Worm (Caenorhabditis elegans) whole organism, late embryonic: ENCODE measurements around the gene vav-1.

Experiments
- ahr-1 ChIP-seq: sonication (generic microtip); optimal IDR thresholded peaks from 2 replicates; lab custom pipeline; 2016; ENCODE audit warnings: missing genetic modification characterization, missing compliant biosample characterization
- ceh-30 ChIP-seq: fragments of 150-350 bp; optimal IDR thresholded peaks from 2 replicates; lab custom pipeline; 2014; ENCODE audit warnings: missing biosample characterization, missing genetic modification characterization
- ceh-6 ChIP-seq: fragments of 200-800 bp; sonication (Bioruptor generic); optimal IDR thresholded peaks from 2 replicates; lab custom pipeline; 2018; ENCODE audit warnings: mild to moderate bottlenecking, missing genetic modification characterization, missing compliant biosample characterization
- ceh-9 ChIP-seq: sonication (generic microtip); optimal IDR thresholded peaks from 2 replicates; lab custom pipeline; 2016; ENCODE audit warnings: mild to moderate bottlenecking, missing genetic modification characterization, inconsistent platforms, missing compliant biosample characterization
- ets-4 ChIP-seq: sonication (generic microtip); optimal IDR thresholded peaks from 2 replicates; lab custom pipeline; 2016; ENCODE audit warnings: missing genetic modification characterization, missing compliant biosample characterization
- fax-1 ChIP-seq: sonication (generic microtip); optimal IDR thresholded peaks from 2 replicates; lab custom pipeline; 2016; ENCODE audit warnings: missing genotype, missing genetic modification characterization, missing compliant biosample characterization
- fkh-10 ChIP-seq: fragments of 150-350 bp; optimal IDR thresholded peaks from 2 replicates; lab custom pipeline; 2014; ENCODE audit warnings: missing biosample characterization, missing genetic modification reagents, missing genetic modification characterization
- gmeb-2 ChIP-seq: sonication (generic microtip); optimal IDR thresholded peaks from 2 replicates; lab custom pipeline; 2016; ENCODE audit warnings: missing genetic modification characterization, inconsistent platforms, missing compliant biosample characterization
- pqm-1 ChIP-seq: sonication (generic microtip); optimal IDR thresholded peaks from 2 replicates; lab custom pipeline; 2016; ENCODE audit warnings: missing genetic modification characterization, missing compliant biosample characterization
- syd-9 ChIP-seq: sonication (generic microtip); optimal IDR thresholded peaks from 2 replicates; lab custom pipeline; 2016; ENCODE audit warnings: mild to moderate bottlenecking, missing genetic modification characterization, moderate library complexity, missing compliant biosample characterization
- tbx-2 ChIP-seq: sonication (generic microtip); optimal IDR thresholded peaks from 2 replicates; lab custom pipeline; 2016; ENCODE audit warnings: missing genetic modification characterization, missing compliant biosample characterization
- unc-3 ChIP-seq, 2 experiments: fragments of 200-800 bp in 1 of 2; sonication (Bioruptor generic) in 1 of 2; sonication (generic microtip) in 1 of 2; conservative IDR thresholded peaks in 1 of 2; optimal IDR thresholded peaks in 1 of 2; 2 replicates each; pipeline versions ENCODE4 v1.3.6 to Lab custom; 2016 to 2022; ENCODE audit warnings: missing compliant biosample characterization in 2 of 2, missing genetic modification characterization in 2 of 2, missing genetic modification reagents in 1 of 2

DNA sequence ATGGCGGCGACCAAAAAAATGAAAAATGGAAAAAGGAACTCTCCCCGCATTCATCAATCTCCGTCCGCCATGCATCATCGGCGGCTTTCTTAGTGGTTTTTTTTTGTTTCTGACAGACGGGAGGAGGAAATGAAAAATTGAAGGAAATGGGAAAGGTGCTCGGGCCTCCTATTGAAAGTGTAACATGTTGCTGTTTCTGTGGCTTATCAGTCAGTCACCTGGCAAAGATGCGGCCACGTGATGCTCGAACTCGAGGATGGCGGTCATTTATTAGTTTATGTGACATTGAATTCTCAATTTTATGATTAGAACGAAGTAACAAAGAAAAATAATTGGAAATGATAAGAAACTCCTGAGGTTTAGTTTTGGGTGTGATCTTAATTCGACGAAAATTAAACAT, 32.7 kb upstream of the vav-1 start:
- TF ChIP-seq ets-4 (tag; lab: Kevin White, UChicago), result no peak
- no peak for TF ChIP-seq ceh-30 (tag; lab: Kevin White, UChicago)
- no peak for TF ChIP-seq unc-3 (GFP tag; conservative IDR thresholded peaks at IDR 0.05; lab: Robert Waterston, UW)
- no peak for TF ChIP-seq unc-3 (tag; optimal IDR thresholded peaks at IDR 0.05; lab: Kevin White, UChicago)
- no peak for TF ChIP-seq syd-9
- TF ChIP-seq gmeb-2 (tag; lab: Kevin White, UChicago), result no peak
- TF ChIP-seq fkh-10 (GFP tag; lab: Kevin White, UChicago), result no peak
- no peak for TF ChIP-seq ceh-9 (tag; lab: Kevin White, UChicago)
- TF ChIP-seq tbx-2 (tag; lab: Kevin White, UChicago), result no peak
- TF ChIP-seq ceh-6 (GFP tag; lab: Kevin White, UChicago), result no peak
- no peak for TF ChIP-seq ahr-1 (tag; lab: Kevin White, UChicago)
- no peak for TF ChIP-seq fax-1 (tag; lab: Kevin White, UChicago)
- TF ChIP-seq pqm-1 (tag; lab: Kevin White, UChicago), result no peak
